In the genomic region with DNA sequence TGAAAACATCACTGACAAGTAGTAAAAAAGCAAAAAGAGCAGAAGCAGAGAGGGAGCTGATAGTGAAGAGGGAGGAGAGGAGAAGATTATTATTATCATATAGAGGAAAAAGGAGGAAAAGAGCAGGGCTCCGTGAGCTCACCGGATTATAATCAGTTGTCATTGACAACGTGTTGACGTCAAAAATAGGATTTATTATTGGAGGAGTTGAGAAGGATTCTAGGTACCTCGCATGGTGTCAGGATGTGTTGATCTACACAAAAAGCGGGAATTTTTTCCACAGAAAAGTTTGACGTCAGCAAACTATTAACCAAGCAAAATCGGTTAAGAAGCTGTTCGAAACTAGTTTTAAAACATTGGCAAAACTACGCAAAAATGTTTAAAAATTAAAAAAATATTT, we compare ENCODE assay signal across 2 worm cellular contexts.
TF ChIP-seq lines count a peak whose summit lies in the region.

No protein-coding gene starts in this region.

TF ChIP-seq in whole organism, L1 larva, 84 proteins besides CTCF, POLR2A, EP300 and RAD21:
- no peak for TF ChIP-seq egl-13 (tag; optimal IDR thresholded peaks at IDR 0.05; lab: Kevin White, UChicago)
- no peak for TF ChIP-seq nhr-90 (tag; optimal IDR thresholded peaks at IDR 0.05; lab: Kevin White, UChicago; ENCODE audit: poor library complexity)
- peak; percentile 85 for TF ChIP-seq dsc-1 (tag; optimal IDR thresholded peaks at IDR 0.05; lab: Kevin White, UChicago)
- peak; percentile 67 for TF ChIP-seq sox-4 (tag; optimal IDR thresholded peaks at IDR 0.05; lab: Kevin White, UChicago)
- peak; percentile 88 for TF ChIP-seq fkh-8 (tag; optimal IDR thresholded peaks at IDR 0.05; lab: Kevin White, UChicago)
- no peak for TF ChIP-seq egl-27 (tag; optimal IDR thresholded peaks at IDR 0.05; lab: Kevin White, UChicago)
- no peak for TF ChIP-seq fos-1 (tag; optimal IDR thresholded peaks at IDR 0.05; lab: Kevin White, UChicago)
- TF ChIP-seq nhr-71 (tag; optimal IDR thresholded peaks at IDR 0.05; lab: Kevin White, UChicago) = peak; percentile 42
- TF ChIP-seq nhr-47 (tag; optimal IDR thresholded peaks at IDR 0.05; lab: Kevin White, UChicago) = peak; percentile 48
- TF ChIP-seq pax-3 (tag; optimal IDR thresholded peaks at IDR 0.05; lab: Kevin White, UChicago) = peak; percentile 20
- TF ChIP-seq unc-62 (GFP tag; optimal IDR thresholded peaks at IDR 0.05; lab: Kevin White, UChicago) = no peak
- TF ChIP-seq nhr-28 (tag; optimal IDR thresholded peaks at IDR 0.05; lab: Kevin White, UChicago) = no peak
- TF ChIP-seq lin-35 (GFP tag; optimal IDR thresholded peaks at IDR 0.05; lab: Kevin White, UChicago) = peak in 1 of 2 experiments; percentile 7
TF ChIP-seq in whole organism, L1 larva: peak in this region for 7.

TF ChIP-seq in whole organism, L4 larva, 104 proteins besides CTCF, POLR2A, EP300 and RAD21:
- TF ChIP-seq ceh-20 (GFP tag; IDR thresholded peaks at IDR 0.05; lab: Robert Waterston, UW) (no peak), lsy-2 (tag; optimal IDR thresholded peaks at IDR 0.05; lab: Kevin White, UChicago) (no peak), dmd-6 (GFP tag; IDR thresholded peaks at IDR 0.05; lab: Robert Waterston, UW) (no peak), mes-2 (tag; optimal IDR thresholded peaks at IDR 0.05; lab: Kevin White, UChicago; ENCODE audit: poor library complexity, severe bottlenecking) (no peak), aha-1 (tag; lab: Kevin White, UChicago) (peak; percentile 28), nhr-48 (tag; optimal IDR thresholded peaks at IDR 0.05; lab: Kevin White, UChicago) (no peak), ceh-32 (tag; optimal IDR thresholded peaks at IDR 0.05; lab: Kevin White, UChicago; ENCODE audit: poor library complexity) (no peak), nhr-41 (GFP tag; IDR thresholded peaks at IDR 0.05; lab: Robert Waterston, UW) (no peak), skn-1 (tag; optimal IDR thresholded peaks at IDR 0.05; lab: Kevin White, UChicago) (no peak)
